Worm (Caenorhabditis elegans) whole organism, mixed stage, embryonic: ENCODE measurements around the gene klp-13.
A peak's percentile ranks its signal among the peaks of the same experiment; 100 is the strongest.

Experiments used
- bed-3 ChIP-seq: fragments of 200-800 bp; sonication (Bioruptor generic); optimal IDR thresholded peaks from 3 replicates; lab custom pipeline; 2018; ENCODE audit warnings: mild to moderate bottlenecking, missing genetic modification characterization, moderate library complexity, missing compliant biosample characterization
- blmp-1 ChIP-seq: fragments of 150-350 bp; optimal IDR thresholded peaks from 2 replicates; lab custom pipeline; 2014; ENCODE audit warnings: missing biosample characterization, missing genetic modification characterization
- ceh-43 ChIP-seq: fragments of 200-800 bp; sonication (Bioruptor generic); optimal IDR thresholded peaks from 2 replicates; lab custom pipeline; 2018; ENCODE audit warnings: mild to moderate bottlenecking, missing genetic modification characterization, moderate library complexity, missing compliant biosample characterization
- ceh-83 ChIP-seq: fragments of 200-800 bp; sonication (Bioruptor generic); optimal IDR thresholded peaks from 2 replicates; lab custom pipeline; 2018; ENCODE audit warnings: mild to moderate bottlenecking, missing genetic modification characterization, missing compliant biosample characterization
- ces-1 ChIP-seq: fragments of 150-350 bp; optimal IDR thresholded peaks from 2 replicates; lab custom pipeline; 2014; ENCODE audit warnings: missing biosample characterization, missing genetic modification reagents, missing genetic modification characterization
- drap-1 ChIP-seq: fragments of 200-800 bp; sonication (Bioruptor generic); optimal IDR thresholded peaks from 3 replicates; lab custom pipeline; 2018; ENCODE audit warnings: mild to moderate bottlenecking, missing genetic modification characterization, missing compliant biosample characterization
- elt-1 ChIP-seq: sonication (generic microtip); optimal IDR thresholded peaks from 2 replicates; lab custom pipeline; 2017; ENCODE audit warnings: missing genetic modification characterization, mild to moderate bottlenecking, missing compliant biosample characterization, antibody characterized with exemption, moderate library complexity, borderline replicate concordance; ENCODE audit not compliant: insufficient read depth
- flh-1 ChIP-seq: fragments of 200-800 bp; sonication (Bioruptor generic); optimal IDR thresholded peaks from 2 replicates; lab custom pipeline; 2018; ENCODE audit warnings: mild to moderate bottlenecking, missing genetic modification characterization, moderate library complexity, missing compliant biosample characterization
- hlh-1 ChIP-seq: fragments of 150-350 bp; optimal IDR thresholded peaks from 2 replicates; lab custom pipeline; 2014; ENCODE audit warnings: missing biosample characterization, missing genetic modification reagents, missing genetic modification characterization
- lin-13 ChIP-seq: fragments of 150-350 bp; optimal IDR thresholded peaks from 2 replicates; lab custom pipeline; 2014; ENCODE audit warnings: missing biosample characterization, missing genetic modification characterization
- lin-32 ChIP-seq: fragments of 200-800 bp; sonication (Bioruptor generic); optimal IDR thresholded peaks from 2 replicates; lab custom pipeline; 2018; ENCODE audit warnings: mild to moderate bottlenecking, missing genetic modification characterization, missing compliant biosample characterization
- lsy-2 ChIP-seq: fragments of 150-350 bp; optimal IDR thresholded peaks from 2 replicates; lab custom pipeline; 2014; ENCODE audit warnings: missing biosample characterization, missing genetic modification characterization
- mab-5 ChIP-seq: fragments of 150-350 bp; optimal IDR thresholded peaks from 2 replicates; lab custom pipeline; 2014; ENCODE audit warnings: missing biosample characterization, missing genetic modification characterization
- mep-1 ChIP-seq: fragments of 150-350 bp; optimal IDR thresholded peaks from 2 replicates; lab custom pipeline; 2017; ENCODE audit warnings: missing biosample characterization, missing genetic modification reagents, missing genetic modification characterization, inconsistent platforms
- mls-2 ChIP-seq: sonication (generic microtip); optimal IDR thresholded peaks from 2 replicates; lab custom pipeline; 2016; ENCODE audit warnings: mild to moderate bottlenecking, missing genetic modification characterization, moderate library complexity, missing compliant biosample characterization
- nhr-12 ChIP-seq: fragments of 150-350 bp; optimal IDR thresholded peaks from 2 replicates; lab custom pipeline; 2014; ENCODE audit warnings: missing biosample characterization, missing genetic modification characterization
- nhr-2 ChIP-seq: fragments of 150-350 bp; optimal IDR thresholded peaks from 2 replicates; lab custom pipeline; 2014; ENCODE audit warnings: missing biosample characterization, missing genetic modification characterization
- nhr-237 ChIP-seq: fragments of 150-350 bp; optimal IDR thresholded peaks from 2 replicates; lab custom pipeline; 2014; ENCODE audit warnings: missing biosample characterization, missing genetic modification characterization
- nhr-28 ChIP-seq: fragments of 150-350 bp; optimal IDR thresholded peaks from 2 replicates; lab custom pipeline; 2014; ENCODE audit warnings: missing biosample characterization, missing genetic modification characterization
- pha-4 ChIP-seq: fragments of 150-350 bp; optimal IDR thresholded peaks from 2 replicates; lab custom pipeline; 2018; ENCODE audit warnings: missing biosample characterization, missing genetic modification reagents, missing genetic modification characterization
- snpc-4 ChIP-seq: fragments of 150-350 bp; optimal IDR thresholded peaks from 2 replicates; lab custom pipeline; 2014; ENCODE audit warnings: missing biosample characterization, missing genetic modification characterization
- sptf-1 ChIP-seq: sonication (generic microtip); optimal IDR thresholded peaks from 2 replicates; lab custom pipeline; 2017; ENCODE audit warnings: mild to moderate bottlenecking, missing genetic modification characterization, moderate library complexity, missing compliant biosample characterization
- tbx-8 ChIP-seq: fragments of 200-800 bp; sonication (Bioruptor generic); optimal IDR thresholded peaks from 2 replicates; lab custom pipeline; 2018; ENCODE audit warnings: mild to moderate bottlenecking, missing genetic modification characterization, moderate library complexity, missing compliant biosample characterization
- unc-120 ChIP-seq: sonication (generic microtip); optimal IDR thresholded peaks from 2 replicates; lab custom pipeline; 2017; ENCODE audit warnings: missing genetic modification characterization, missing compliant biosample characterization; ENCODE audit not compliant: poor library complexity, severe bottlenecking
- unc-39 ChIP-seq: fragments of 150-350 bp; optimal IDR thresholded peaks from 2 replicates; lab custom pipeline; 2014; ENCODE audit warnings: missing biosample characterization, missing genetic modification characterization
- unc-62 ChIP-seq: fragments of 150-350 bp; optimal IDR thresholded peaks from 2 replicates; lab custom pipeline; 2014; ENCODE audit warnings: missing biosample characterization, missing genetic modification reagents, missing genetic modification characterization
- zip-8 ChIP-seq: fragments of 150-350 bp; optimal IDR thresholded peaks from 2 replicates; lab custom pipeline; 2014; ENCODE audit warnings: missing biosample characterization, missing genetic modification characterization
- ztf-11 ChIP-seq: fragments of 150-350 bp; optimal IDR thresholded peaks from 2 replicates; lab custom pipeline; 2014; ENCODE audit warnings: missing biosample characterization, missing genetic modification characterization

The klp-13 gene

ce11 chrX:5960872-5961271 is 23.9 kb upstream of the klp-13 start:
- TF ChIP-seq lin-32 (GFP tag; lab: Kevin White, UChicago): no peak

- TF ChIP-seq unc-120 (no peak), tbx-8 (no peak), nhr-28 (tag; lab: Kevin White, UChicago) (no peak), mab-5 (tag; lab: Kevin White, UChicago) (no peak), hlh-1 (no peak), nhr-237 (tag; lab: Kevin White, UChicago) (no peak), pha-4 (no peak), lsy-2 (tag; lab: Kevin White, UChicago) (no peak), sptf-1 (tag; lab: Kevin White, UChicago) (no peak), lin-32 (GFP tag; lab: Kevin White, UChicago) (no peak), unc-62 (no peak)
Observed at ce11 chrX:5962560-5962959, 22.2 kb upstream of the klp-13 start.

ce11 chrX:5972212-5972611 is 12.6 kb upstream of the klp-13 start:
- TF ChIP-seq nhr-237 (tag; lab: Kevin White, UChicago): no peak
- TF ChIP-seq nhr-28 (tag; lab: Kevin White, UChicago): no peak
- no peak for TF ChIP-seq lin-32 (GFP tag; lab: Kevin White, UChicago)

- TF ChIP-seq ces-1 (peak; percentile 93), nhr-237 (tag; lab: Kevin White, UChicago) (no peak)
Observed at ce11 chrX:5975228-5975627, 9.6 kb upstream of the klp-13 start.

ce11 chrX:5975726-5976125 is 9.1 kb upstream of the klp-13 start:
- TF ChIP-seq unc-120 (no peak), ceh-83 (GFP tag; lab: Kevin White, UChicago) (no peak), drap-1 (GFP tag; lab: Kevin White, UChicago) (no peak), blmp-1 (tag; lab: Kevin White, UChicago) (no peak), nhr-12 (no peak), bed-3 (GFP tag; lab: Kevin White, UChicago) (no peak), elt-1 (tag; lab: Kevin White, UChicago) (no peak), nhr-28 (tag; lab: Kevin White, UChicago) (no peak), pha-4 (no peak), mep-1 (tag; lab: Kevin White, UChicago) (no peak), mls-2 (no peak), nhr-2 (no peak), ces-1 (no peak), unc-39 (tag; lab: Kevin White, UChicago) (no peak), mab-5 (tag; lab: Kevin White, UChicago) (no peak), snpc-4 (tag; lab: Kevin White, UChicago) (no peak)

ce11 chrX:5976206-5976960 is 8.4 kb upstream of the klp-13 start:
- no peak for TF ChIP-seq hlh-1
- no peak for TF ChIP-seq ceh-43 (GFP tag; lab: Kevin White, UChicago)
- TF ChIP-seq lin-13 (tag; lab: Kevin White, UChicago): no peak
- TF ChIP-seq lin-32 (GFP tag; lab: Kevin White, UChicago): no peak
- no peak for TF ChIP-seq elt-1 (tag; lab: Kevin White, UChicago)
- no peak for TF ChIP-seq lsy-2 (tag; lab: Kevin White, UChicago)
- peak; percentile 67 for TF ChIP-seq ces-1
- TF ChIP-seq unc-120: peak; percentile 83
- no peak for TF ChIP-seq nhr-28 (tag; lab: Kevin White, UChicago)
- no peak for TF ChIP-seq pha-4
- TF ChIP-seq ztf-11: no peak
- no peak for TF ChIP-seq zip-8 (tag; lab: Kevin White, UChicago)
- no peak for TF ChIP-seq ceh-83 (GFP tag; lab: Kevin White, UChicago)
- peak; percentile 5 for TF ChIP-seq unc-62
- TF ChIP-seq flh-1 (GFP tag; lab: Kevin White, UChicago): no peak
- no peak for TF ChIP-seq tbx-8
